Worm (Caenorhabditis elegans) whole organism, L3 larva: Measurements from ENCODE around the gene T24C4.2.

ENCODE experiments used
- R02D3.7 ChIP-seq: fragments of 150-350 bp; optimal IDR thresholded peaks from 2 replicates; lab custom pipeline; 2014; ENCODE audit warnings: missing biosample characterization, missing genetic modification characterization
- ZK546.5 ChIP-seq: sonication (generic microtip); optimal IDR thresholded peaks from 2 replicates; lab custom pipeline; 2017; ENCODE audit warnings: missing biosample characterization, missing genetic modification characterization
- ama-1 ChIP-seq: fragments of 150-350 bp; optimal IDR thresholded peaks from 2 replicates; lab custom pipeline; 2018
- ceh-16 ChIP-seq: sonication (generic microtip); optimal IDR thresholded peaks from 2 replicates; lab custom pipeline; 2017; ENCODE audit warnings: missing biosample characterization, missing genetic modification characterization
- ceh-28 ChIP-seq: fragments of 150-350 bp; optimal IDR thresholded peaks from 2 replicates; lab custom pipeline; 2014; ENCODE audit warnings: missing biosample characterization, missing genetic modification reagents, missing genetic modification characterization
- ceh-82 ChIP-seq: fragments of 150-350 bp; optimal IDR thresholded peaks from 2 replicates; lab custom pipeline; 2014; ENCODE audit warnings: missing biosample characterization, missing genetic modification characterization
- ceh-9 ChIP-seq: sonication (generic microtip); optimal IDR thresholded peaks from 2 replicates; lab custom pipeline; 2018; ENCODE audit warnings: missing biosample characterization, missing genetic modification characterization
- daf-12 ChIP-seq: fragments of 150-350 bp; optimal IDR thresholded peaks from 2 replicates; lab custom pipeline; 2014; ENCODE audit warnings: missing biosample characterization, missing genetic modification reagents, missing genetic modification characterization
- egl-27 ChIP-seq: sonication (generic microtip); optimal IDR thresholded peaks from 4 replicates; lab custom pipeline; 2017; ENCODE audit warnings: missing biosample characterization, missing genetic modification reagents, missing genetic modification characterization
- egl-5 ChIP-seq: fragments of 150-350 bp; optimal IDR thresholded peaks from 2 replicates; lab custom pipeline; 2017; ENCODE audit warnings: missing biosample characterization, missing genetic modification reagents, missing genetic modification characterization, inconsistent platforms
- elt-1 ChIP-seq: fragments of 150-350 bp; optimal IDR thresholded peaks from 2 replicates; lab custom pipeline; 2014; ENCODE audit warnings: missing biosample characterization, missing genetic modification characterization
- elt-2 ChIP-seq: sonication (generic microtip); optimal IDR thresholded peaks from 2 replicates; lab custom pipeline; 2016; ENCODE audit warnings: missing genetic modification reagents, mild to moderate bottlenecking, missing genetic modification characterization, missing compliant biosample characterization
- elt-3 ChIP-seq, 3 experiments: fragments of 150-350 bp in 1 of 3; sonication (generic microtip) in 2 of 3; optimal IDR thresholded peaks; 2 replicates in 2 of 3; 4 replicates in 1 of 3; lab custom pipeline; 2014 to 2017; ENCODE audit warnings: missing biosample characterization in 3 of 3, missing genetic modification characterization in 3 of 3
- eor-1 ChIP-seq, 2 experiments: fragments of 150-350 bp; optimal IDR thresholded peaks; 2 replicates each; lab custom pipeline; 2014 to 2018; ENCODE audit warnings: missing biosample characterization in 2 of 2, missing genetic modification characterization in 2 of 2
- fkh-10 ChIP-seq: sonication (generic microtip); optimal IDR thresholded peaks from 2 replicates; lab custom pipeline; 2017; ENCODE audit warnings: missing biosample characterization, missing genetic modification reagents, missing genetic modification characterization
- fkh-2 ChIP-seq: fragments of 150-350 bp; optimal IDR thresholded peaks from 2 replicates; lab custom pipeline; 2014; ENCODE audit warnings: missing biosample characterization, missing genetic modification reagents, missing genetic modification characterization
- fos-1 ChIP-seq: fragments of 150-350 bp; optimal IDR thresholded peaks from 2 replicates; lab custom pipeline; 2014; ENCODE audit warnings: missing biosample characterization, missing genetic modification characterization
- hmg-11 ChIP-seq: sonication (generic microtip); optimal IDR thresholded peaks from 2 replicates; lab custom pipeline; 2016; ENCODE audit warnings: missing genetic modification characterization, missing compliant biosample characterization
- jun-1 ChIP-seq: fragments of 150-350 bp; optimal IDR thresholded peaks from 2 replicates; lab custom pipeline; 2014; ENCODE audit warnings: missing biosample characterization, missing genetic modification reagents, missing genetic modification characterization
- lin-15B ChIP-seq: fragments of 150-350 bp; optimal IDR thresholded peaks from 2 replicates; lab custom pipeline; 2014; ENCODE audit warnings: missing biosample characterization, missing genetic modification characterization
- lin-39 ChIP-seq: fragments of 150-350 bp; optimal IDR thresholded peaks from 2 replicates; lab custom pipeline; 2018; ENCODE audit warnings: missing biosample characterization, missing genetic modification reagents, missing genetic modification characterization
- mdl-1 ChIP-seq: fragments of 150-350 bp; optimal IDR thresholded peaks from 2 replicates; lab custom pipeline; 2014; ENCODE audit warnings: missing biosample characterization, missing genetic modification characterization
- nfya-1 ChIP-seq: sonication (generic microtip); optimal IDR thresholded peaks from 2 replicates; lab custom pipeline; 2017; ENCODE audit warnings: missing genetic modification characterization, mild to moderate bottlenecking, missing compliant biosample characterization, antibody characterized with exemption, moderate library complexity; ENCODE audit not compliant: insufficient read depth
- nhr-11 ChIP-seq: fragments of 150-350 bp; optimal IDR thresholded peaks from 2 replicates; lab custom pipeline; 2014; ENCODE audit warnings: missing biosample characterization, missing genetic modification characterization
- nhr-12 ChIP-seq: fragments of 150-350 bp; optimal IDR thresholded peaks from 2 replicates; lab custom pipeline; 2014; ENCODE audit warnings: missing biosample characterization, missing genetic modification characterization
- nhr-23 ChIP-seq: fragments of 150-350 bp; optimal IDR thresholded peaks from 2 replicates; lab custom pipeline; 2014; ENCODE audit warnings: missing biosample characterization, missing genetic modification reagents, missing genetic modification characterization
- nhr-237 ChIP-seq: fragments of 150-350 bp; optimal IDR thresholded peaks from 2 replicates; lab custom pipeline; 2014; ENCODE audit warnings: missing biosample characterization, missing genetic modification characterization
- nhr-25 ChIP-seq: sonication (generic microtip); optimal IDR thresholded peaks from 2 replicates; lab custom pipeline; 2017; ENCODE audit warnings: missing biosample characterization, missing genetic modification characterization
- nhr-28 ChIP-seq: fragments of 150-350 bp; optimal IDR thresholded peaks from 2 replicates; lab custom pipeline; 2014; ENCODE audit warnings: missing biosample characterization, missing genetic modification characterization
- nhr-43 ChIP-seq: sonication (generic microtip); optimal IDR thresholded peaks from 2 replicates; lab custom pipeline; 2016; ENCODE audit warnings: mild to moderate bottlenecking, missing genetic modification characterization, missing compliant biosample characterization; ENCODE audit not compliant: poor library complexity, severe bottlenecking
- nhr-67 ChIP-seq: fragments of 150-350 bp; optimal IDR thresholded peaks from 2 replicates; lab custom pipeline; 2014; ENCODE audit warnings: missing biosample characterization, missing genetic modification characterization
- nhr-76 ChIP-seq: fragments of 150-350 bp; sonication (generic microtip); optimal IDR thresholded peaks from 5 replicates; lab custom pipeline; 2014; ENCODE audit warnings: missing biosample characterization, missing genetic modification characterization
- pha-4 ChIP-seq: fragments of 150-350 bp; optimal IDR thresholded peaks from 2 replicates; lab custom pipeline; 2014; ENCODE audit warnings: missing biosample characterization, missing genetic modification reagents, missing genetic modification characterization
- pqm-1 ChIP-seq: fragments of 150-350 bp; optimal IDR thresholded peaks from 2 replicates; lab custom pipeline; 2017; ENCODE audit warnings: missing biosample characterization, missing genetic modification characterization, inconsistent platforms
- skn-1 ChIP-seq: fragments of 150-350 bp; optimal IDR thresholded peaks from 2 replicates; lab custom pipeline; 2014; ENCODE audit warnings: missing biosample characterization, missing genetic modification characterization
- snpc-4 ChIP-seq: fragments of 150-350 bp; optimal IDR thresholded peaks from 2 replicates; lab custom pipeline; 2014; ENCODE audit warnings: missing biosample characterization, missing genetic modification characterization
- unc-39 ChIP-seq: sonication (generic microtip); optimal IDR thresholded peaks from 4 replicates; lab custom pipeline; 2017; ENCODE audit warnings: missing biosample characterization, missing genetic modification characterization
- unc-62 ChIP-seq: fragments of 150-350 bp; sonication (generic microtip); optimal IDR thresholded peaks from 4 replicates; lab custom pipeline; 2014; ENCODE audit warnings: missing biosample characterization, missing genetic modification reagents, missing genetic modification characterization
- zag-1 ChIP-seq: fragments of 150-350 bp; optimal IDR thresholded peaks from 2 replicates; lab custom pipeline; 2014; ENCODE audit warnings: missing biosample characterization, missing genetic modification characterization
- ztf-11 ChIP-seq: fragments of 150-350 bp; optimal IDR thresholded peaks from 2 replicates; lab custom pipeline; 2014; ENCODE audit warnings: missing biosample characterization, missing genetic modification characterization
- ztf-4 ChIP-seq: fragments of 150-350 bp; optimal IDR thresholded peaks from 2 replicates; lab custom pipeline; 2014; ENCODE audit warnings: missing biosample characterization, missing genetic modification characterization

The T24C4.2 gene

ce11 chrIII:835713-836278, 34.0 kb downstream of the T24C4.2 start (continued):
- TF ChIP-seq nhr-43 (tag; lab: Kevin White, UChicago) (peak; percentile 92), ceh-16 (tag; lab: Kevin White, UChicago) (no peak), nhr-12 (tag; lab: Kevin White, UChicago) (no peak), ztf-4 (peak; percentile 84), egl-5 (tag; lab: Kevin White, UChicago) (no peak)

DNA sequence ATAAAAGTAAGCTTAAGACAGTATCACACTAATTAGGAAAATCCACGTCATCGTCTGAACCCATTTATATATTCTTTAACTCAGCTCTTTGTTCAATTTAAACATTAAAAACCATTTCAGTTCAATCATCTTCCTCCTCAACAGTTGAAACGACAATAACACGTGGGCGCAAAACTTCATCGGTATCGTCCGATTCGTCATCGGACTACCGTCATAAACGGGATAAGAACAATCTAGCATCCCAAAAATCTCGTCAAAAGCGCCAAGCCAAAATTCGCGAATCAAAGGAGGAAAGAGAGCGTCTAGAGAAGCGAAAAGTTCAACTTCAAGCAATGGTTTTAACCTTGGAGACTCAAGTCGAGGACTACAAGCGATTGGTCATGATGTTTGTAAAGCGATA, 34.6 kb downstream of the T24C4.2 start:
- TF ChIP-seq ama-1 (lab: Kevin White, UChicago): peak; percentile 60
- no peak for TF ChIP-seq zag-1 (tag; lab: Kevin White, UChicago)
- peak; percentile 30 for TF ChIP-seq nhr-25 (tag; lab: Kevin White, UChicago)
- no peak for TF ChIP-seq ceh-28 (tag; lab: Kevin White, UChicago)
- no peak for TF ChIP-seq snpc-4
- no peak for TF ChIP-seq skn-1 (tag; lab: Kevin White, UChicago)
- TF ChIP-seq nhr-43 (tag; lab: Kevin White, UChicago): peak; percentile 45
- TF ChIP-seq egl-5 (tag; lab: Kevin White, UChicago): no peak
- TF ChIP-seq, all 47 proteins: peak for 3

DNA sequence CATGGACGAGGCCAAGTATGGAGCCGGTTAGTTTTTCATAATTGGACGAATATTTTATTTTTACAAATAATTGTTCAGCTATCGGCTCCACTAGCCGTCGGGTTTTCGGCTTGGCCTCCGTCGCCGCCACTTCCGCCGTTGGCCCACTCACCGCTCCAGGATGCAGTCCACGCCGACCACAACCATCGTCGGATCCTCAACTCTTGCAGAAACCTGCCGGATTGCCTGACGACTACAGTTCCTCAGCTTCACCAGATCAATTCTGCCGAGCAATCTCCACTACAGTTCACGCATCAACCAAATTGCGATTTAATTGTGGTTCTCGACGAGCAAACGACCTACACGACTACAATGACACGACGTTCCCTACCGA, 35.3 kb downstream of the T24C4.2 start:
- TF ChIP-seq nhr-28: no peak
- no peak for TF ChIP-seq unc-62 (GFP tag; lab: Kevin White, UChicago)
- no peak for TF ChIP-seq ceh-28 (tag; lab: Kevin White, UChicago)
- no peak for TF ChIP-seq elt-3 (tag; optimal IDR thresholded peaks at IDR 0.05; lab: Kevin White, UChicago)
- TF ChIP-seq jun-1 (tag; lab: Kevin White, UChicago): no peak
- no peak for TF ChIP-seq mdl-1 (tag; lab: Kevin White, UChicago)
- TF ChIP-seq unc-39 (tag; lab: Kevin White, UChicago): no peak
- TF ChIP-seq pha-4 (tag; lab: Kevin White, UChicago): no peak
- TF ChIP-seq nhr-25 (tag; lab: Kevin White, UChicago): no peak
- no peak for TF ChIP-seq lin-39 (tag; lab: Kevin White, UChicago)
- no peak for TF ChIP-seq egl-5 (tag; lab: Kevin White, UChicago)
- no peak for TF ChIP-seq elt-2 (tag; lab: Kevin White, UChicago)
- no peak for TF ChIP-seq nfya-1 (tag; lab: Kevin White, UChicago)
- no peak for TF ChIP-seq nhr-237 (tag; lab: Kevin White, UChicago)
- TF ChIP-seq, all 47 proteins: peak for 0

DNA sequence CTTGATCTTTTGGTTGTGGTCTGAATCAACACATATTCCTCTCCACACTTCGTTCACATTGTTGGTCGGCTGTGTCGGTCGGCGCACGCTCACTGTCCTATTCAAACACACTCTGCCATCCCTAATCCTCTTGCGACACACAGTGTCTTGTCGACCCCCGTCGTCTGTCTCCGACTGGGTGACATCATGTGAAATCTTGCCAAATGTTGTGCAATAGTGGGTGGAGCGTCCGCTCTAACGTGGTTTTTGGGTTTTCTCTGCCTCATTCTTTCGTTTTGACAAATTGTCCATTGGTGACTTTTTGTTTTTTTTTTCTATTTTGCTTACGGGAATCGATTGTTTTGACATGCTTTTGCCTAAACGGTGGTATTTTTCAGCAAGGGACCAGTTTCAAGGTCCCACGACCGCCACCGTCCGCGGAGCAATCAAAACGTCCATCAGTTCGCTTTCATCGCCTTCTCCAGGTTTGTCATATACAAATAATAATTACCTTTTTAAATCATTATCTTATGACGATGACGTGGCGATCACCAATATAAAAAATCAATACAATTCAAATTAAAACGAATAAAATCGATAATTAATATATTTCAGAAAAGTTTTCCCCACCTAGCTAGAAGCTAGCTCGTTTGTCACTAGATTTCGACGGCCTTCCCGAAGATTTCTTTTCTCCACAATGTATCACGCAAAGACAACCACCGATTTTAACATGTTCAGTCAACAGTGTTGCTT, 35.9 kb downstream of the T24C4.2 start:
- TF ChIP-seq ceh-28 (tag; lab: Kevin White, UChicago): peak; percentile 93
- peak; percentile 97 for TF ChIP-seq hmg-11 (tag; lab: Kevin White, UChicago)
- TF ChIP-seq egl-27: peak; percentile 48
- TF ChIP-seq jun-1 (tag; lab: Kevin White, UChicago): peak; percentile 92
- no peak for TF ChIP-seq eor-1 (tag; optimal IDR thresholded peaks at IDR 0.05; lab: Kevin White, UChicago)
- peak; percentile 93 for TF ChIP-seq ama-1 (lab: Kevin White, UChicago)
- TF ChIP-seq nhr-28: no peak
- peak; percentile 82 for TF ChIP-seq mdl-1 (tag; lab: Kevin White, UChicago)
- no peak for TF ChIP-seq daf-12
- peak; percentile 83 for TF ChIP-seq egl-5 (tag; lab: Kevin White, UChicago)
- peak; percentile 96 for TF ChIP-seq fkh-10 (GFP tag; lab: Kevin White, UChicago)
- peak; percentile 67 for TF ChIP-seq ztf-4
- no peak for TF ChIP-seq ZK546.5 (tag; lab: Kevin White, UChicago)
- peak; percentile 98 for TF ChIP-seq pha-4 (tag; lab: Kevin White, UChicago)
- no peak for TF ChIP-seq nhr-76 (tag; lab: Kevin White, UChicago)
- peak; percentile 91 for TF ChIP-seq fos-1
- TF ChIP-seq unc-39 (tag; lab: Kevin White, UChicago): no peak
- TF ChIP-seq lin-15B: peak; percentile 69
- no peak for TF ChIP-seq nhr-12 (tag; lab: Kevin White, UChicago)
- TF ChIP-seq nhr-23: peak; percentile 94
- TF ChIP-seq nhr-67 (tag; lab: Kevin White, UChicago): no peak
- TF ChIP-seq ceh-9 (tag; lab: Kevin White, UChicago): no peak
- TF ChIP-seq ceh-82 (tag; lab: Kevin White, UChicago): no peak
- peak; percentile 82 for TF ChIP-seq nhr-11 (tag; lab: Kevin White, UChicago)
- no peak for TF ChIP-seq fkh-2 (tag; lab: Kevin White, UChicago)
- peak; percentile 67 for TF ChIP-seq snpc-4
- TF ChIP-seq nhr-43 (tag; lab: Kevin White, UChicago): peak; percentile 88
- TF ChIP-seq lin-39 (tag; lab: Kevin White, UChicago): peak; percentile 97
- TF ChIP-seq elt-1 (tag; lab: Kevin White, UChicago): peak; percentile 67
- peak; percentile 91 for TF ChIP-seq pqm-1 (tag; lab: Kevin White, UChicago)
- no peak for TF ChIP-seq ztf-11 (tag; lab: Kevin White, UChicago)
- TF ChIP-seq R02D3.7 (tag; lab: Kevin White, UChicago): peak; percentile 77
- TF ChIP-seq zag-1 (tag; lab: Kevin White, UChicago): peak; percentile 25
- peak; percentile 81 for TF ChIP-seq skn-1 (tag; lab: Kevin White, UChicago)
- no peak for TF ChIP-seq nhr-237 (tag; lab: Kevin White, UChicago)
- TF ChIP-seq elt-2 (tag; lab: Kevin White, UChicago): peak; percentile 85
- peak; percentile 98 for TF ChIP-seq nhr-25 (tag; lab: Kevin White, UChicago)
